Fruit fly (Drosophila melanogaster): ENCODE data around the gene Nmdmc.

Gene Nmdmc

dm6 chr3R:9003600-9004223 lies 46.6 kb downstream of the Nmdmc start, which contains the start of the genes CG31100 and CG11980 (continued):
- TF ChIP-seq D19A (tag; optimal IDR thresholded peaks at IDR 0.05) (no peak), ara (GFP tag; IDR thresholded peaks at IDR 0.05) (no peak), Ssrp (tag; optimal IDR thresholded peaks at IDR 0.05) (no peak), zen (tag; optimal IDR thresholded peaks at IDR 0.05) (no peak), tin (GFP tag; optimal IDR thresholded peaks at IDR 0.05) (no peak), CrebB (tag; optimal IDR thresholded peaks at IDR 0.05) (no peak), exex (tag; optimal IDR thresholded peaks at IDR 0.05) (no peak), pb (GFP tag; optimal IDR thresholded peaks at IDR 0.05) (no peak), scrt (GFP tag; optimal IDR thresholded peaks at IDR 0.05) (no peak), Camta (GFP tag; optimal IDR thresholded peaks at IDR 0.05) (no peak), gce (GFP tag; IDR thresholded peaks at IDR 0.05) (no peak), D19B (GFP tag; optimal IDR thresholded peaks at IDR 0.05) (no peak), knrl (GFP tag; IDR thresholded peaks at IDR 0.05; ENCODE audit: partially characterized antibody) (peak; percentile 73), Bteb2 (GFP tag; optimal IDR thresholded peaks at IDR 0.05) (no peak), H15 (GFP tag; IDR thresholded peaks at IDR 0.05) (no peak), BtbVII (GFP tag; optimal IDR thresholded peaks at IDR 0.05) (no peak), Hr51 (GFP tag; optimal IDR thresholded peaks at IDR 0.05) (no peak), grau (tag; optimal IDR thresholded peaks at IDR 0.05) (peak; percentile 3), trh (GFP tag; optimal IDR thresholded peaks at IDR 0.05) (no peak), fru (optimal IDR thresholded peaks at IDR 0.05) (no peak), CG12155 (GFP tag; optimal IDR thresholded peaks at IDR 0.05) (peak; percentile 8), CG7839 (tag; optimal IDR thresholded peaks at IDR 0.05) (no peak), Hmr (GFP tag; optimal IDR thresholded peaks at IDR 0.05) (no peak), fd102C (GFP tag; optimal IDR thresholded peaks at IDR 0.05) (no peak), CG12236 (GFP tag; optimal IDR thresholded peaks at IDR 0.05) (no peak), gsb (GFP tag; IDR thresholded peaks at IDR 0.05) (no peak), sr (GFP tag; IDR thresholded peaks at IDR 0.05) (no peak), CG14441 (GFP tag; IDR thresholded peaks at IDR 0.05) (no peak)

- TF ChIP-seq YL-1 (GFP tag; optimal IDR thresholded peaks at IDR 0.05) (no peak), Drgx (GFP tag; IDR thresholded peaks at IDR 0.05) (no peak), fd3F (GFP tag; optimal IDR thresholded peaks at IDR 0.05) (no peak), Med (GFP tag) (peak; percentile 73), sd (tag; optimal IDR thresholded peaks at IDR 0.05) (peak; percentile 34), CG3726 (GFP tag; IDR thresholded peaks at IDR 0.05) (0 out of 3 replicates have a peak, but pooled peaks have one; percentile 6), D19B (GFP tag; optimal IDR thresholded peaks at IDR 0.05) (peak; percentile 75), E2f1 (GFP tag; IDR thresholded peaks at IDR 0.05) (no peak), Hmr (GFP tag; optimal IDR thresholded peaks at IDR 0.05) (peak; percentile 4), CG2120 (GFP tag; optimal IDR thresholded peaks at IDR 0.05) (peak; percentile 19), Fer3 (tag; optimal IDR thresholded peaks at IDR 0.05) (peak; percentile 10), row (GFP tag; IDR thresholded peaks at IDR 0.05) (peak; percentile 21; the same call in 1 of the 3 replicates), Lhr (GFP tag; optimal IDR thresholded peaks at IDR 0.05) (no peak)
Observed at dm6 chr3R:9002542-9002941, 47.8 kb downstream of the Nmdmc start.

Data from whole organism, embryonic.